Fruit fly (Drosophila melanogaster) whole organism, embryonic: Measurements from ENCODE around the gene Tti1.

Experiments used
- Antp ChIP-seq: fragments of 200-800 bp; sonication (Bioruptor generic); optimal IDR thresholded peaks from 3 replicates; lab custom pipeline; 2016; ENCODE audit warnings: missing biosample characterization, missing genetic modification characterization
- C15 ChIP-seq: fragments of 200-800 bp; sonication (Bioruptor generic); IDR thresholded peaks from 3 replicates; pipeline ENCODE4 v1.3.6; 2022; ENCODE audit warnings: missing biosample characterization, missing genetic modification characterization
- CG12155 ChIP-seq: fragments of 200-800 bp; sonication (Bioruptor generic); optimal IDR thresholded peaks from 3 replicates; lab custom pipeline; 2016; ENCODE audit warnings: missing biosample characterization, missing genetic modification characterization
- CG13287 ChIP-seq: fragments of 200-800 bp; sonication (Bioruptor generic); IDR thresholded peaks from 2 replicates; pipeline ENCODE4 v1.3.6; 2022; ENCODE audit warnings: missing biosample characterization, missing genetic modification characterization; ENCODE audit not compliant: partially characterized antibody
- CG14014 ChIP-seq: fragments of 200-800 bp; sonication (Bioruptor generic); IDR thresholded peaks from 2 replicates; pipeline ENCODE4 v1.3.6; 2022; ENCODE audit warnings: missing biosample characterization, missing genetic modification characterization
- CG14667 ChIP-seq: fragments of 200-800 bp; sonication (Bioruptor generic); IDR thresholded peaks from 2 replicates; pipeline ENCODE4 v1.3.6; 2022; ENCODE audit warnings: missing biosample characterization, missing genetic modification characterization
- CG16815 ChIP-seq: fragments of 200-800 bp; sonication (Bioruptor generic); optimal IDR thresholded peaks from 3 replicates; lab custom pipeline; 2017; ENCODE audit warnings: missing biosample characterization, mild to moderate bottlenecking, missing genetic modification characterization
- CG17186 ChIP-seq: fragments of 200-800 bp; sonication (Bioruptor generic); optimal IDR thresholded peaks from 3 replicates; lab custom pipeline; 2017; ENCODE audit warnings: missing biosample characterization, missing genetic modification reagents, missing genetic modification characterization
- CG17829 ChIP-seq: fragments of 200-800 bp; optimal IDR thresholded peaks from 2 replicates; lab custom pipeline; 2019; ENCODE audit warnings: missing biosample characterization, mild to moderate bottlenecking, missing genetic modification characterization, moderate library complexity
- CG18619 ChIP-seq: fragments of 200-800 bp; sonication (Bioruptor generic); optimal IDR thresholded peaks from 3 replicates; lab custom pipeline; 2017; ENCODE audit warnings: missing biosample characterization, mild to moderate bottlenecking, missing genetic modification characterization
- CG2116 ChIP-seq: fragments of 200-800 bp; sonication (Bioruptor generic); optimal IDR thresholded peaks from 3 replicates; lab custom pipeline; 2018; ENCODE audit warnings: missing biosample characterization, mild to moderate bottlenecking, missing genetic modification characterization
- CG2129 ChIP-seq: fragments of 200-800 bp; sonication (Bioruptor generic); IDR thresholded peaks from 2 replicates; pipeline ENCODE4 v1.3.6; 2022; ENCODE audit warnings: missing biosample characterization, missing genetic modification characterization; ENCODE audit not compliant: partially characterized antibody
- CG3065 ChIP-seq: fragments of 200-800 bp; sonication (Bioruptor generic); optimal IDR thresholded peaks from 2 replicates; lab custom pipeline; 2016; ENCODE audit warnings: missing biosample characterization, missing genetic modification characterization
- CG42726 ChIP-seq: fragments of 200-800 bp; sonication (Bioruptor generic); IDR thresholded peaks from 2 replicates; pipeline ENCODE4 v1.3.6; 2022; ENCODE audit warnings: missing biosample characterization, missing genetic modification characterization; ENCODE audit not compliant: partially characterized antibody
- CG5245 ChIP-seq: fragments of 200-800 bp; sonication (Bioruptor generic); optimal IDR thresholded peaks from 3 replicates; lab custom pipeline; 2016; ENCODE audit warnings: missing biosample characterization, missing genetic modification characterization
- CG6175 ChIP-seq: fragments of 200-800 bp; sonication (Bioruptor generic); IDR thresholded peaks from 3 replicates; pipeline ENCODE4 v1.3.6; 2022; ENCODE audit warnings: missing biosample characterization, missing genetic modification characterization
- CG6765 ChIP-seq: fragments of 200-800 bp; sonication (Bioruptor generic); optimal IDR thresholded peaks from 3 replicates; lab custom pipeline; 2017; ENCODE audit warnings: missing biosample characterization, mild to moderate bottlenecking, missing genetic modification characterization
- CG7556 ChIP-seq: fragments of 200-800 bp; sonication (Bioruptor generic); optimal IDR thresholded peaks from 2 replicates; lab custom pipeline; 2017; ENCODE audit warnings: missing biosample characterization, mild to moderate bottlenecking, missing genetic modification characterization
- CG8281 ChIP-seq: fragments of 200-800 bp; sonication (Bioruptor generic); optimal IDR thresholded peaks from 2 replicates; lab custom pipeline; 2018; ENCODE audit warnings: missing biosample characterization, mild to moderate bottlenecking, missing genetic modification characterization, moderate library complexity
- CG8478 ChIP-seq: fragments of >200 bp; optimal IDR thresholded peaks from 2 replicates; lab custom pipeline; 2018
- CG9727 ChIP-seq: fragments of 200-800 bp; sonication (Bioruptor generic); optimal IDR thresholded peaks from 3 replicates; lab custom pipeline; 2017; ENCODE audit warnings: missing biosample characterization, mild to moderate bottlenecking, missing genetic modification characterization
- CHES-1-like ChIP-seq: fragments of 200-800 bp; sonication (Bioruptor generic); optimal IDR thresholded peaks from 2 replicates; lab custom pipeline; 2016; ENCODE audit warnings: missing biosample characterization, missing genetic modification characterization
- CrebB ChIP-seq: fragments of 200-800 bp; sonication (Bioruptor generic); optimal IDR thresholded peaks from 3 replicates; lab custom pipeline; 2018; ENCODE audit warnings: missing biosample characterization, mild to moderate bottlenecking, missing genetic modification characterization
- Dbx ChIP-seq: fragments of 200-800 bp; sonication (Bioruptor generic); IDR thresholded peaks from 3 replicates; pipeline ENCODE4 v1.3.6; 2022; ENCODE audit warnings: missing biosample characterization, missing genetic modification characterization
- HHEX ChIP-seq: fragments of 200-800 bp; sonication (Bioruptor generic); optimal IDR thresholded peaks from 3 replicates; lab custom pipeline; 2017; ENCODE audit warnings: missing biosample characterization, mild to moderate bottlenecking, missing genetic modification characterization, missing genetic modification reagents
- HLHmδ ChIP-seq: fragments of 200-800 bp; sonication (Bioruptor generic); optimal IDR thresholded peaks from 2 replicates; lab custom pipeline; 2018; ENCODE audit warnings: missing biosample characterization, mild to moderate bottlenecking, missing genetic modification characterization, moderate library complexity
- Hmx ChIP-seq: fragments of 200-800 bp; sonication (Bioruptor generic); optimal IDR thresholded peaks from 2 replicates; lab custom pipeline; 2016; ENCODE audit warnings: missing biosample characterization, missing genetic modification characterization
- Mes4 ChIP-seq: fragments of 200-800 bp; sonication (Bioruptor generic); optimal IDR thresholded peaks from 2 replicates; lab custom pipeline; 2016; ENCODE audit warnings: missing biosample characterization, missing genetic modification characterization
- Nf-YC ChIP-seq: fragments of 200-800 bp; optimal IDR thresholded peaks from 3 replicates; lab custom pipeline; 2019; ENCODE audit warnings: missing biosample characterization, mild to moderate bottlenecking, missing genetic modification characterization, moderate library complexity
- Optix ChIP-seq: fragments of 200-800 bp; sonication (Bioruptor generic); IDR thresholded peaks from 3 replicates; pipeline ENCODE4 v1.3.6; 2022; ENCODE audit warnings: missing biosample characterization, missing genetic modification characterization
- Scr ChIP-seq: fragments of 200-800 bp; sonication (Bioruptor generic); IDR thresholded peaks from 2 replicates; pipeline ENCODE4 v1.3.6; 2022; ENCODE audit warnings: missing biosample characterization, missing genetic modification characterization; ENCODE audit not compliant: partially characterized antibody
- Spps ChIP-seq: fragments of 200-800 bp; sonication (Bioruptor generic); optimal IDR thresholded peaks from 2 replicates; lab custom pipeline; 2018; ENCODE audit warnings: missing biosample characterization, mild to moderate bottlenecking, missing genetic modification characterization
- Vsx1 ChIP-seq: fragments of 200-800 bp; sonication (Bioruptor generic); optimal IDR thresholded peaks from 2 replicates; lab custom pipeline; 2017; ENCODE audit warnings: missing biosample characterization, mild to moderate bottlenecking, missing genetic modification characterization, missing genetic modification reagents
- Xbp1 ChIP-seq: fragments of 200-800 bp; sonication (Bioruptor generic); optimal IDR thresholded peaks from 3 replicates; lab custom pipeline; 2016; ENCODE audit warnings: missing biosample characterization, mild to moderate bottlenecking, missing genetic modification characterization
- bigmax ChIP-seq: fragments of 200-800 bp; sonication (Bioruptor generic); optimal IDR thresholded peaks from 2 replicates; lab custom pipeline; 2018; ENCODE audit warnings: missing biosample characterization, mild to moderate bottlenecking, missing genetic modification characterization
- dmrt99B ChIP-seq: fragments of 200-800 bp; sonication (Bioruptor generic); optimal IDR thresholded peaks from 2 replicates; lab custom pipeline; 2018; ENCODE audit warnings: missing biosample characterization, mild to moderate bottlenecking, missing genetic modification characterization, moderate library complexity
- knrl ChIP-seq: fragments of 200-800 bp; sonication (Bioruptor generic); IDR thresholded peaks from 3 replicates; pipeline ENCODE4 v1.3.6; 2022; ENCODE audit warnings: missing biosample characterization, missing genetic modification characterization; ENCODE audit not compliant: partially characterized antibody
- nmo ChIP-seq: fragments of 200-800 bp; sonication (Bioruptor generic); optimal IDR thresholded peaks from 2 replicates; lab custom pipeline; 2018; ENCODE audit warnings: missing biosample characterization, mild to moderate bottlenecking, missing genetic modification characterization, moderate library complexity
- onecut ChIP-seq: fragments of 200-800 bp; sonication (Bioruptor generic); IDR thresholded peaks from 2 replicates; pipeline ENCODE4 v1.3.6; 2022; ENCODE audit warnings: missing biosample characterization, missing genetic modification characterization
- prd ChIP-seq, 3 experiments: fragments of >200 bp in 2 of 3; fragments of 200-800 bp in 1 of 3; sonication (Bioruptor generic) in 1 of 3; optimal IDR thresholded peaks in 2 of 3; IDR thresholded peaks in 1 of 3; 2 replicates in 2 of 3; 3 replicates in 1 of 3; pipeline versions ENCODE4 v1.3.6 to Lab custom; 2017 to 2022; ENCODE audit warnings: missing biosample characterization in 1 of 3, missing genetic modification characterization in 1 of 3
- pros ChIP-seq: fragments of 200-800 bp; sonication (Bioruptor generic); optimal IDR thresholded peaks from 3 replicates; lab custom pipeline; 2019; ENCODE audit warnings: missing biosample characterization, mild to moderate bottlenecking, missing genetic modification characterization, moderate library complexity
- row ChIP-seq: fragments of 200-800 bp; sonication (Bioruptor generic); IDR thresholded peaks from 3 replicates; pipeline ENCODE4 v1.3.6; 2022; ENCODE audit warnings: missing biosample characterization, missing genetic modification characterization
- run ChIP-seq: fragments of 200-800 bp; sonication (Bioruptor generic); optimal IDR thresholded peaks from 3 replicates; lab custom pipeline; 2018; ENCODE audit warnings: missing biosample characterization, mild to moderate bottlenecking, missing genetic modification characterization
- sim ChIP-seq: fragments of 200-800 bp; sonication (Bioruptor generic); IDR thresholded peaks from 2 replicates; pipeline ENCODE4 v1.3.6; 2022; ENCODE audit warnings: missing biosample characterization, missing genetic modification characterization
- sima ChIP-seq: fragments of 200-800 bp; sonication (Bioruptor generic); optimal IDR thresholded peaks from 2 replicates; lab custom pipeline; 2016; ENCODE audit warnings: missing biosample characterization, missing genetic modification characterization
- sna ChIP-seq: fragments of 200-800 bp; sonication (Bioruptor generic); IDR thresholded peaks from 2 replicates; pipeline ENCODE4 v1.3.6; 2022; ENCODE audit warnings: missing biosample characterization, missing genetic modification characterization; ENCODE audit not compliant: partially characterized antibody
- tll ChIP-seq, 2 experiments: fragments of 200-800 bp in 1 of 2; fragments of >200 bp in 1 of 2; sonication (Bioruptor generic) in 1 of 2; optimal IDR thresholded peaks; 2 replicates each; lab custom pipeline; 2017 to 2019; ENCODE audit warnings: missing biosample characterization in 2 of 2, missing genetic modification characterization in 2 of 2, mild to moderate bottlenecking in 1 of 2, moderate library complexity in 1 of 2
- wor ChIP-seq: fragments of 200-800 bp; sonication (Bioruptor generic); IDR thresholded peaks from 2 replicates; pipeline ENCODE4 v1.3.6; 2022; ENCODE audit warnings: missing biosample characterization, missing genetic modification characterization
- yki ChIP-seq: fragments of >200 bp; optimal IDR thresholded peaks from 3 replicates; lab custom pipeline; 2018

Tti1 gene

DNA sequence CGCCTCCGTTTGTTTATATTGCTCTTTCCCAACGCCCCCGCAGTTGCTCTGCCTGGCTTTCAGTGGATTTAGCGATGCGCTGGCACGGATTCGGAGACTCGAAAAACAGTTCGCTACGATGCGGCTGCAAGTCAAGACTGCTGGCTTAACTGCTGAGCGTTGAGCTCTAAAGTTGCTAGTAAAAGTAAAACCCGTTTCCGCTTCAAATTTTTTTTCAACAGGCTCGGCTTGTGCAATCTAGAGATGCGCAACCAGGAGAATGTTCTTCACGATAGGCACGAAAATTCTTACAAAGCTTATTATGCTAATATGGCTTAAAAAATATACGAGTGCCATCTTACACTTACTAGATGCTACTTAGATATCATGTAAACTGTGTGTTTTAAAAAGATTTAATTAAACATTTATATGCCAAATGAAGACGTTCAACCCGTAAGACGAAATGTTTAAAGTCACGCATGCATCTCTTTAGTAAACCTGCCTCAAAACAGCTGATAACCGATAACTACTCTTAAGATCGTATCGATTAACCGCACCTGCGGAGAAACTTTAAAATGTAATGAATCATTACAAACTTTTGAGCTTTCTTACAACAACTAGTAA, 7.1 kb downstream of the Tti1 start, which contains the start of gene CG12948 (continued):
- TF ChIP-seq sna (GFP tag; lab: Robert Waterston, UW): peak; percentile 96
- TF ChIP-seq Hmx (GFP tag; lab: Kevin White, UChicago): no peak
- TF ChIP-seq CG5245 (GFP tag; lab: Kevin White, UChicago): peak; percentile 25
- no peak for TF ChIP-seq CG6765 (GFP tag; lab: Kevin White, UChicago)
- TF ChIP-seq HLHmδ: no peak
- no peak for TF ChIP-seq Mes4 (GFP tag; lab: Kevin White, UChicago)
- TF ChIP-seq C15 (GFP tag; lab: Robert Waterston, UW): no peak
- TF ChIP-seq bigmax: no peak
- TF ChIP-seq row (GFP tag; lab: Robert Waterston, UW): peak; percentile 95
- peak; percentile 61 for TF ChIP-seq CG9727 (GFP tag; lab: Kevin White, UChicago)
- TF ChIP-seq CrebB: no peak
- peak; percentile 11 for TF ChIP-seq CHES-1-like (GFP tag; lab: Kevin White, UChicago)
- no peak for TF ChIP-seq CG3065 (GFP tag; lab: Kevin White, UChicago)
- 0 out of 2 replicates have a peak, but pooled peaks have one; percentile 19 for TF ChIP-seq onecut
- peak; percentile 57 for TF ChIP-seq CG2116 (GFP tag; lab: Kevin White, UChicago)
- TF ChIP-seq dmrt99B: no peak
- no peak for TF ChIP-seq sim
- TF ChIP-seq yki (lab: Kevin White, UChicago): no peak
- TF ChIP-seq CG16815: no peak
- no peak for TF ChIP-seq tll (GFP tag; optimal IDR thresholded peaks at IDR 0.05; lab: Kevin White, UChicago)
- peak; percentile 53 for TF ChIP-seq CG14014 (GFP tag; lab: Robert Waterston, UW)
- no peak for TF ChIP-seq wor (GFP tag; lab: Robert Waterston, UW)
- TF ChIP-seq knrl (GFP tag; lab: Robert Waterston, UW): peak; percentile 87; the same call in 2 of the 3 replicates
- TF ChIP-seq CG7556: no peak
- peak; percentile 92 for TF ChIP-seq CG2129
- TF ChIP-seq sima (GFP tag; lab: Kevin White, UChicago): no peak
- TF ChIP-seq CG12155 (GFP tag; lab: Kevin White, UChicago): peak; percentile 39
- TF ChIP-seq run (tag; lab: Kevin White, UChicago): no peak
- no peak for TF ChIP-seq CG17186
- TF ChIP-seq Nf-YC (tag; lab: Kevin White, UChicago): no peak
- peak; percentile 4 for TF ChIP-seq Spps (tag; lab: Kevin White, UChicago)
- no peak for TF ChIP-seq CG6175 (GFP tag; lab: Robert Waterston, UW)
- TF ChIP-seq CG18619: no peak
- TF ChIP-seq CG8478 (lab: Kevin White, UChicago): no peak
- peak; percentile 49 for TF ChIP-seq nmo
- TF ChIP-seq Vsx1: no peak
- peak; percentile 55 for TF ChIP-seq Xbp1
- 0 out of 2 replicates have a peak, but pooled peaks have one; percentile 19 for TF ChIP-seq CG42726 (GFP tag; lab: Robert Waterston, UW)
- TF ChIP-seq pros (GFP tag; lab: Kevin White, UChicago): peak; percentile 62
- TF ChIP-seq CG8281: no peak
- peak; percentile 41 for TF ChIP-seq Antp (GFP tag; lab: Kevin White, UChicago)
- peak; percentile 11; the same call in 1 of the 3 replicates for TF ChIP-seq Dbx (GFP tag; lab: Robert Waterston, UW)
- TF ChIP-seq prd (optimal IDR thresholded peaks at IDR 0.05; lab: Kevin White, UChicago): no peak
- peak; percentile 34; the same call in 1 of the 3 replicates for TF ChIP-seq prd (GFP tag; IDR thresholded peaks at IDR 0.05; lab: Robert Waterston, UW)
- TF ChIP-seq CG17829 (tag; lab: Kevin White, UChicago): peak; percentile 57
- TF ChIP-seq CG14667 (GFP tag; lab: Robert Waterston, UW): no peak
- TF ChIP-seq Scr (GFP tag; lab: Robert Waterston, UW): peak; percentile 96
- no peak for TF ChIP-seq Optix
- TF ChIP-seq HHEX: no peak
- peak; percentile 96 for TF ChIP-seq CG13287 (GFP tag; lab: Robert Waterston, UW)
